Worm (Caenorhabditis elegans) whole organism, late embryonic: ENCODE results near the gene rib-2.

ENCODE experiments used
- ama-1 ChIP-seq: fragments of 150-350 bp; optimal IDR thresholded peaks from 2 replicates; lab custom pipeline; 2014
- hlh-6 ChIP-seq: sonication (generic microtip); optimal IDR thresholded peaks from 2 replicates; lab custom pipeline; 2016; ENCODE audit warnings: missing genotype, missing genetic modification characterization, missing compliant biosample characterization
- lin-11 ChIP-seq: fragments of 200-800 bp; sonication (Bioruptor generic); optimal IDR thresholded peaks from 2 replicates; lab custom pipeline; 2018; ENCODE audit warnings: mild to moderate bottlenecking, missing genetic modification characterization, missing compliant biosample characterization

DNA sequence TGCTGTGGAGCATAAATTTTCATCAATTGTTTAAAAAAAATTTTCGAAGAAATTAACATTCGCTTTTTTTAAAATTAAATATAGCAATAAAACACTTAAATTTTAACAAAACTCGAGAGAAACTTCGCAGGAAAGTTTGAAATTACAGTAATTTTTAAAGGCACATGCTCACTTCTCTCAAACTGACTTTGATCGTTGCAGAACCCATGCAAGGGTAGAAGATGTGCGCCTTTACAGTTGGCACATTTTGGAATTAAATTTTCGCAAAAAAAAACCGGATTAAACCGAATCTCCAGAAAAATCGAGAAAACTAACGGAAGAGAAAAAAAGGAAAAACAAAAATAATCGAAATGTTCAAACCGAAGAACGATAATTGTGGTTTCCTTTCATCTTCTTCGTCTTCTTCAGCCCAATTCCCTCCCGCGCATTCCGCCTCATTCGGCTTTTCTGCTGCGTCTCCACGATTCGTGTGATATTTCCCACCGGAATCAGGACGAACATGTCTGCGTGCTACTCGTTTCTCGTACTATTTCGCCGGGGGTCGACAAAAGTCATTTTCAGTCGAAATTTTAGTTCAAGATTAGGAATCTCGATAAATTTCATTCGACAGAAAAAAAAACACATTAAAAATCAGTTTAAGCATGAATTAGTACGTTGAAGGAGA lies 6.2 kb upstream of the rib-2 start:
- TF ChIP-seq ama-1 (no peak), hlh-6 (tag; lab: Kevin White, UChicago) (no peak), lin-11 (tag; lab: Kevin White, UChicago) (no peak)
